Fruit fly (Drosophila melanogaster) whole organism, embryonic: Measurements from ENCODE around the gene CG12379.

Source experiments
- Aef1 ChIP-seq: fragments of 200-800 bp; sonication (Bioruptor generic); IDR thresholded peaks from 3 replicates; pipeline ENCODE4 v1.3.6; 2022; ENCODE audit warnings: missing biosample characterization, missing genetic modification characterization
- CG10267 ChIP-seq: fragments of 200-800 bp; sonication (Bioruptor generic); optimal IDR thresholded peaks from 2 replicates; lab custom pipeline; 2018; ENCODE audit warnings: missing biosample characterization, mild to moderate bottlenecking, missing genetic modification characterization, moderate library complexity
- CG13424 ChIP-seq: fragments of 200-800 bp; sonication (Bioruptor generic); optimal IDR thresholded peaks from 2 replicates; lab custom pipeline; 2019; ENCODE audit warnings: missing biosample characterization, mild to moderate bottlenecking, missing genetic modification characterization, moderate library complexity
- CG17568 ChIP-seq: fragments of 200-800 bp; sonication (Bioruptor generic); optimal IDR thresholded peaks from 2 replicates; lab custom pipeline; 2018; ENCODE audit warnings: missing biosample characterization, mild to moderate bottlenecking, missing genetic modification characterization, moderate library complexity
- CG17802 ChIP-seq: fragments of 200-800 bp; sonication (Bioruptor generic); optimal IDR thresholded peaks from 2 replicates; lab custom pipeline; 2018; ENCODE audit warnings: missing biosample characterization, mild to moderate bottlenecking, missing genetic modification characterization, moderate library complexity
- CG18262 ChIP-seq: fragments of 200-800 bp; optimal IDR thresholded peaks from 3 replicates; lab custom pipeline; 2019; ENCODE audit warnings: missing biosample characterization, mild to moderate bottlenecking, missing genetic modification characterization, moderate library complexity
- CG2199 ChIP-seq: fragments of 200-800 bp; sonication (Bioruptor generic); IDR thresholded peaks from 3 replicates; pipeline ENCODE4 v1.3.6; 2022; ENCODE audit warnings: missing biosample characterization, missing genetic modification characterization
- CG3065 ChIP-seq: fragments of 200-800 bp; sonication (Bioruptor generic); optimal IDR thresholded peaks from 2 replicates; lab custom pipeline; 2016; ENCODE audit warnings: missing biosample characterization, missing genetic modification characterization
- CG32767 ChIP-seq: fragments of 200-800 bp; sonication (Bioruptor generic); IDR thresholded peaks from 2 replicates; pipeline ENCODE4 v1.3.6; 2022; ENCODE audit warnings: missing biosample characterization, missing genetic modification characterization
- CG33213 ChIP-seq: fragments of 200-800 bp; sonication (Bioruptor generic); optimal IDR thresholded peaks from 3 replicates; lab custom pipeline; 2016; ENCODE audit warnings: missing biosample characterization, missing genetic modification characterization
- CG3995 ChIP-seq: fragments of 200-800 bp; sonication (Bioruptor generic); optimal IDR thresholded peaks from 3 replicates; lab custom pipeline; 2016; ENCODE audit warnings: missing biosample characterization, missing genetic modification characterization
- CG4424 ChIP-seq: fragments of 200-800 bp; sonication (Bioruptor generic); optimal IDR thresholded peaks from 3 replicates; lab custom pipeline; 2016; ENCODE audit warnings: missing biosample characterization, missing genetic modification characterization
- CG8089 ChIP-seq: fragments of 200-800 bp; sonication (Bioruptor generic); optimal IDR thresholded peaks from 3 replicates; lab custom pipeline; 2016; ENCODE audit warnings: missing biosample characterization, missing genetic modification characterization
- CG8765 ChIP-seq: fragments of 200-800 bp; sonication (Bioruptor generic); IDR thresholded peaks from 2 replicates; pipeline ENCODE4 v1.3.6; 2022; ENCODE audit warnings: missing biosample characterization, missing genetic modification characterization
- CG9215 ChIP-seq: fragments of 200-800 bp; sonication (Bioruptor generic); IDR thresholded peaks from 2 replicates; pipeline ENCODE4 v1.3.6; 2022; ENCODE audit warnings: missing biosample characterization, missing genetic modification characterization
- Chrac-16 ChIP-seq: fragments of 200-800 bp; sonication (Bioruptor generic); optimal IDR thresholded peaks from 3 replicates; lab custom pipeline; 2016; ENCODE audit warnings: missing biosample characterization, missing genetic modification characterization
- Dp ChIP-seq: fragments of 200-800 bp; sonication (Bioruptor generic); optimal IDR thresholded peaks from 2 replicates; lab custom pipeline; 2018; ENCODE audit warnings: missing biosample characterization, mild to moderate bottlenecking, missing genetic modification characterization, moderate library complexity
- Dref ChIP-seq: fragments of 200-800 bp; sonication (Bioruptor generic); IDR thresholded peaks from 2 replicates; pipeline ENCODE4 v1.3.6; 2022; ENCODE audit warnings: missing biosample characterization, missing genetic modification characterization
- Drgx ChIP-seq: fragments of 200-800 bp; sonication (Bioruptor generic); IDR thresholded peaks from 2 replicates; pipeline ENCODE4 v1.3.6; 2022; ENCODE audit warnings: missing biosample characterization, missing genetic modification characterization
- E2f2 ChIP-seq: fragments of 200-800 bp; sonication (Bioruptor generic); IDR thresholded peaks from 2 replicates; pipeline ENCODE4 v1.3.6; 2022; ENCODE audit warnings: missing biosample characterization, missing genetic modification characterization
- Eip74EF ChIP-seq, 2 experiments: fragments of 200-800 bp in 1 of 2; fragments of >200 bp in 1 of 2; sonication (Bioruptor generic) in 1 of 2; optimal IDR thresholded peaks; 2 replicates each; lab custom pipeline; 2017 to 2019; ENCODE audit warnings: missing biosample characterization in 2 of 2, missing genetic modification characterization in 2 of 2, mild to moderate bottlenecking in 1 of 2, moderate library complexity in 1 of 2
- Elba2 ChIP-seq: fragments of 200-800 bp; sonication (Bioruptor generic); optimal IDR thresholded peaks from 3 replicates; lab custom pipeline; 2016; ENCODE audit warnings: missing biosample characterization, missing genetic modification characterization
- Ets65A ChIP-seq: fragments of 200-800 bp; sonication (Bioruptor generic); peaks from one replicate; lab custom pipeline; 2016; ENCODE audit warnings: missing biosample characterization, missing genetic modification characterization
- HLH3B ChIP-seq: fragments of 200-800 bp; sonication (Bioruptor generic); IDR thresholded peaks from 2 replicates; pipeline ENCODE4 v1.3.6; 2022; ENCODE audit warnings: missing biosample characterization, missing genetic modification characterization
- HLH54F ChIP-seq: fragments of 200-800 bp; sonication (Bioruptor generic); optimal IDR thresholded peaks from 3 replicates; lab custom pipeline; 2016; ENCODE audit warnings: missing biosample characterization, missing genetic modification characterization
- MBD-R2 ChIP-seq: fragments of 200-800 bp; sonication (Bioruptor generic); IDR thresholded peaks from 2 replicates; pipeline ENCODE4 v1.3.6; 2022; ENCODE audit warnings: missing biosample characterization, missing genetic modification characterization
- Nf-YA ChIP-seq: fragments of 200-800 bp; sonication (Bioruptor generic); IDR thresholded peaks from 2 replicates; pipeline ENCODE4 v1.3.6; 2022; ENCODE audit warnings: missing biosample characterization, missing genetic modification characterization
- Nf-YB ChIP-seq: fragments of 200-800 bp; sonication (Bioruptor generic); optimal IDR thresholded peaks from 3 replicates; lab custom pipeline; 2019; ENCODE audit warnings: missing biosample characterization, mild to moderate bottlenecking, missing genetic modification characterization, moderate library complexity
- TFAM ChIP-seq: fragments of 200-800 bp; sonication (Bioruptor generic); optimal IDR thresholded peaks from 2 replicates; lab custom pipeline; 2017; ENCODE audit warnings: missing biosample characterization, missing genetic modification characterization, inconsistent platforms
- Usf ChIP-seq: fragments of 200-800 bp; sonication (Bioruptor generic); optimal IDR thresholded peaks from 2 replicates; lab custom pipeline; 2017; ENCODE audit warnings: missing genotype, missing biosample characterization, missing genetic modification characterization
- ab ChIP-seq: fragments of 200-800 bp; sonication (Bioruptor generic); optimal IDR thresholded peaks from 2 replicates; lab custom pipeline; 2016; ENCODE audit warnings: missing biosample characterization, missing genetic modification characterization
- ara ChIP-seq: fragments of 200-800 bp; sonication (Bioruptor generic); IDR thresholded peaks from 2 replicates; pipeline ENCODE4 v1.3.6; 2022; ENCODE audit warnings: missing biosample characterization, missing genetic modification characterization
- ash1 ChIP-seq: fragments of 200-800 bp; sonication (Bioruptor generic); optimal IDR thresholded peaks from 2 replicates; lab custom pipeline; 2018; ENCODE audit warnings: missing biosample characterization, mild to moderate bottlenecking, missing genetic modification characterization
- bab2 ChIP-seq: fragments of 200-800 bp; sonication (Bioruptor generic); optimal IDR thresholded peaks from 2 replicates; lab custom pipeline; 2016; ENCODE audit warnings: missing biosample characterization, missing genetic modification characterization
- cato ChIP-seq: fragments of 200-800 bp; sonication (Bioruptor generic); optimal IDR thresholded peaks from 2 replicates; lab custom pipeline; 2016; ENCODE audit warnings: missing biosample characterization, missing genetic modification characterization, borderline replicate concordance
- croc ChIP-seq: fragments of 200-800 bp; sonication (Bioruptor generic); conservative IDR thresholded peaks from 3 replicates; pipeline ENCODE4 v1.3.6; 2022; ENCODE audit warnings: missing biosample characterization, missing genetic modification characterization
- crol ChIP-seq: fragments of 200-800 bp; sonication (Bioruptor generic); IDR thresholded peaks from 2 replicates; pipeline ENCODE4 v1.3.6; 2022; ENCODE audit warnings: missing biosample characterization, missing genetic modification characterization
- emc ChIP-seq: fragments of 200-800 bp; sonication (Bioruptor generic); optimal IDR thresholded peaks from 2 replicates; lab custom pipeline; 2016; ENCODE audit warnings: missing biosample characterization, missing genetic modification characterization
- gcm2 ChIP-seq: fragments of 200-800 bp; sonication (Bioruptor generic); optimal IDR thresholded peaks from 2 replicates; lab custom pipeline; 2016; ENCODE audit warnings: missing biosample characterization, missing genetic modification characterization
- gem ChIP-seq: fragments of 200-800 bp; sonication (Bioruptor generic); optimal IDR thresholded peaks from 2 replicates; lab custom pipeline; 2019; ENCODE audit warnings: missing biosample characterization, mild to moderate bottlenecking, missing genetic modification characterization, moderate library complexity
- grau ChIP-seq: fragments of 200-800 bp; optimal IDR thresholded peaks from 3 replicates; lab custom pipeline; 2019; ENCODE audit warnings: missing biosample characterization, mild to moderate bottlenecking, missing genetic modification characterization, moderate library complexity
- gsb ChIP-seq: fragments of 200-800 bp; sonication (Bioruptor generic); IDR thresholded peaks from 2 replicates; pipeline ENCODE4 v1.3.6; 2022; ENCODE audit warnings: missing biosample characterization, missing genetic modification characterization
- jing ChIP-seq: fragments of 200-800 bp; sonication (Bioruptor generic); optimal IDR thresholded peaks from 2 replicates; lab custom pipeline; 2018; ENCODE audit warnings: missing biosample characterization, mild to moderate bottlenecking, missing genetic modification characterization
- onecut ChIP-seq: fragments of 200-800 bp; sonication (Bioruptor generic); IDR thresholded peaks from 2 replicates; pipeline ENCODE4 v1.3.6; 2022; ENCODE audit warnings: missing biosample characterization, missing genetic modification characterization
- phol ChIP-seq: fragments of 200-800 bp; sonication (Bioruptor generic); optimal IDR thresholded peaks from 3 replicates; lab custom pipeline; 2018; ENCODE audit warnings: missing biosample characterization, mild to moderate bottlenecking, missing genetic modification characterization, moderate library complexity
- pnt ChIP-seq: fragments of 200-800 bp; sonication (Bioruptor generic); optimal IDR thresholded peaks from 3 replicates; lab custom pipeline; 2016; ENCODE audit warnings: missing biosample characterization, missing genetic modification characterization
- run ChIP-seq: fragments of 200-800 bp; sonication (Bioruptor generic); optimal IDR thresholded peaks from 3 replicates; lab custom pipeline; 2018; ENCODE audit warnings: missing biosample characterization, mild to moderate bottlenecking, missing genetic modification characterization
- shn ChIP-seq: fragments of 200-800 bp; sonication (Bioruptor generic); optimal IDR thresholded peaks from 3 replicates; lab custom pipeline; 2016; ENCODE audit warnings: missing biosample characterization, missing genetic modification characterization
- sisA ChIP-seq: fragments of 200-800 bp; sonication (Bioruptor generic); IDR thresholded peaks from 2 replicates; pipeline ENCODE4 v1.3.6; 2022; ENCODE audit warnings: missing biosample characterization, missing genetic modification characterization
- tgo ChIP-seq: fragments of 200-800 bp; sonication (Bioruptor generic); IDR thresholded peaks from 3 replicates; pipeline ENCODE4 v1.3.6; 2022; ENCODE audit warnings: missing biosample characterization, missing genetic modification characterization
- tna ChIP-seq: fragments of 200-800 bp; sonication (Bioruptor generic); IDR thresholded peaks from 2 replicates; pipeline ENCODE4 v1.3.6; 2022; ENCODE audit warnings: missing biosample characterization, missing genetic modification characterization; ENCODE audit not compliant: partially characterized antibody
- vfl ChIP-seq: fragments of 200-800 bp; sonication (Bioruptor generic); optimal IDR thresholded peaks from 2 replicates; lab custom pipeline; 2016; ENCODE audit warnings: missing biosample characterization, missing genetic modification characterization

CG12379 gene

dm6 chrX:15733995-15734394, at the start of gene CG12379, which contains the start of gene MagR (continued):
- TF ChIP-seq CG8089 (GFP tag; lab: Kevin White, UChicago) (no peak), tna (GFP tag; lab: Robert Waterston, UW) (no peak), cato (GFP tag; lab: Kevin White, UChicago) (no peak), CG17802 (tag; lab: Kevin White, UChicago) (no peak), phol (tag; lab: Kevin White, UChicago) (peak; percentile 74), Ets65A (GFP tag; lab: Kevin White, UChicago) (peak; percentile 71), shn (peak; percentile 7), CG10267 (tag; lab: Kevin White, UChicago) (peak; percentile 52), pnt (peak; percentile 36), E2f2 (GFP tag; lab: Robert Waterston, UW) (peak; percentile 34; the same call in 1 of the 2 replicates), HLH3B (GFP tag; lab: Robert Waterston, UW) (no peak), Drgx (no peak), grau (tag; lab: Kevin White, UChicago) (peak; percentile 70), Nf-YA (no peak), CG3065 (GFP tag; lab: Kevin White, UChicago) (peak; percentile 16), Nf-YB (GFP tag; lab: Kevin White, UChicago) (no peak), CG2199 (GFP tag; lab: Robert Waterston, UW) (no peak), ara (0 out of 2 replicates have a peak, but pooled peaks have one; percentile 38), ab (GFP tag; lab: Kevin White, UChicago) (no peak), CG4424 (GFP tag; lab: Kevin White, UChicago) (peak; percentile 49), gsb (GFP tag; lab: Robert Waterston, UW) (no peak), onecut (GFP tag; lab: Robert Waterston, UW) (no peak), emc (GFP tag; lab: Kevin White, UChicago) (peak; percentile 9), CG18262 (tag; lab: Kevin White, UChicago) (peak; percentile 43), jing (GFP tag; lab: Kevin White, UChicago) (no peak), Usf (GFP tag; lab: Kevin White, UChicago) (peak; percentile 22), bab2 (peak; percentile 59), CG33213 (GFP tag; lab: Kevin White, UChicago) (peak; percentile 27), tgo (peak; percentile 42; the same call in 1 of the 3 replicates), HLH54F (GFP tag; lab: Kevin White, UChicago) (peak; percentile 63), Dp (GFP tag; lab: Kevin White, UChicago) (peak; percentile 36), vfl (GFP tag; lab: Kevin White, UChicago) (peak; percentile 31), run (tag; lab: Kevin White, UChicago) (no peak), MBD-R2 (GFP tag; lab: Robert Waterston, UW) (peak; percentile 48; the same call in 1 of the 2 replicates), Aef1 (GFP tag; lab: Robert Waterston, UW) (peak; percentile 39; the same call in 2 of the 3 replicates), gem (tag; lab: Kevin White, UChicago) (no peak), ash1 (GFP tag; lab: Kevin White, UChicago) (no peak), CG17568 (no peak), CG32767 (GFP tag; lab: Robert Waterston, UW) (no peak), gcm2 (peak; percentile 5), Elba2 (GFP tag; lab: Kevin White, UChicago) (peak; percentile 8), Eip74EF (GFP tag; optimal IDR thresholded peaks at IDR 0.05; lab: Kevin White, UChicago) (no peak), TFAM (no peak), croc (GFP tag; lab: Robert Waterston, UW) (no peak; the same call in 2 of the 3 replicates), Dref (GFP tag; lab: Robert Waterston, UW) (peak; percentile 69), CG3995 (GFP tag; lab: Kevin White, UChicago) (peak; percentile 100), CG9215 (GFP tag; lab: Robert Waterston, UW) (peak; percentile 63), CG13424 (tag; lab: Kevin White, UChicago) (peak; percentile 71), CG8765 (GFP tag; lab: Robert Waterston, UW) (no peak), Chrac-16 (GFP tag; lab: Kevin White, UChicago) (peak; percentile 57), crol (no peak), sisA (peak; percentile 58)
